Worm (Caenorhabditis elegans) whole organism, young adult: Measurements from ENCODE around the gene nuo-1.

Source experiments
- F39B2.1 ChIP-seq: fragments of 200-800 bp; sonication (Bioruptor generic); IDR thresholded peaks from 2 replicates; pipeline ENCODE4 v1.3.6; 2022; ENCODE audit warnings: missing genetic modification reagents, missing genetic modification characterization, missing compliant biosample characterization
- ama-1 ChIP-seq, 3 experiments: fragments of 150-350 bp in 1 of 3; sonication (generic microtip) in 2 of 3; optimal IDR thresholded peaks; 2 replicates each; lab custom pipeline; 2014 to 2018; ENCODE audit warnings: missing biosample characterization in 2 of 3, missing genetic modification characterization in 2 of 3, missing genetic modification reagents in 2 of 3
- madf-8 ChIP-seq: fragments of 200-800 bp; sonication (Bioruptor generic); conservative IDR thresholded peaks from 2 replicates; pipeline ENCODE4 v1.3.6; 2022; ENCODE audit warnings: missing genetic modification reagents, missing genetic modification characterization, missing compliant biosample characterization
- somi-1 ChIP-seq: fragments of 200-800 bp; sonication (Bioruptor generic); optimal IDR thresholded peaks from 2 replicates; lab custom pipeline; 2018; ENCODE audit warnings: mild to moderate bottlenecking, missing genetic modification characterization, missing compliant biosample characterization

- TF ChIP-seq F39B2.1 (GFP tag; lab: Robert Waterston, UW) (peak; percentile 67; the same call in 1 of the 2 replicates), madf-8 (GFP tag; lab: Robert Waterston, UW) (no peak), somi-1 (GFP tag; lab: Kevin White, UChicago) (no peak), ama-1 (optimal IDR thresholded peaks at IDR 0.05; lab: Kevin White, UChicago) (no peak), ama-1 (GFP tag; optimal IDR thresholded peaks at IDR 0.05; lab: Kevin White, UChicago) (peak; percentile 7 to 60)
Measured at ce11 chrII:11096233-11096632, 1.4 kb upstream of the nuo-1 start, which contains the start of gene nbs-1.
